Worm (Caenorhabditis elegans): Measurements from ENCODE around the gene T19D12.9.

T19D12.9 gene

ce11 chrII:6665908-6666307 lies 11.7 kb upstream of the T19D12.9 start (continued):
- TF ChIP-seq ces-1 (GFP tag; optimal IDR thresholded peaks at IDR 0.05) (no peak), nhr-28 (tag; optimal IDR thresholded peaks at IDR 0.05) (peak; percentile 72), sdz-12 (GFP tag; optimal IDR thresholded peaks at IDR 0.05) (no peak), cey-2 (tag; optimal IDR thresholded peaks at IDR 0.05; ENCODE audit: borderline replicate concordance, insufficient read depth) (no peak), unc-130 (GFP tag; optimal IDR thresholded peaks at IDR 0.05) (no peak), T20F7.1 (GFP tag; optimal IDR thresholded peaks at IDR 0.05) (no peak), hif-1 (tag; optimal IDR thresholded peaks at IDR 0.05) (no peak), hlh-30 (tag; optimal IDR thresholded peaks at IDR 0.05; ENCODE audit: insufficient read depth) (no peak), dve-1 (tag; optimal IDR thresholded peaks at IDR 0.05; ENCODE audit: insufficient read depth) (peak; percentile 29), mes-2 (tag; optimal IDR thresholded peaks at IDR 0.05; ENCODE audit: poor library complexity, severe bottlenecking) (no peak), set-16 (GFP tag; IDR thresholded peaks at IDR 0.05) (no peak), php-3 (GFP tag; IDR thresholded peaks at IDR 0.05) (peak; percentile 89; the same call in 1 of the 2 replicates), ctbp-1 (GFP tag; IDR thresholded peaks at IDR 0.05) (no peak), lin-13 (GFP tag; optimal IDR thresholded peaks at IDR 0.05) (no peak), ZK337.2 (GFP tag; IDR thresholded peaks at IDR 0.05) (no peak), daf-19 (GFP tag; conservative IDR thresholded peaks at IDR 0.05) (no peak), mxl-2 (GFP tag; conservative IDR thresholded peaks at IDR 0.05) (no peak), fos-1 (tag; optimal IDR thresholded peaks at IDR 0.05) (no peak), lin-1 (GFP tag; IDR thresholded peaks at IDR 0.05) (no peak), spr-3 (GFP tag; optimal IDR thresholded peaks at IDR 0.05) (no peak), madf-5 (GFP tag; IDR thresholded peaks at IDR 0.05) (no peak), ama-1 (optimal IDR thresholded peaks at IDR 0.05) (no peak), dpl-1 (GFP tag; optimal IDR thresholded peaks at IDR 0.05) (no peak), nhr-102 (tag; optimal IDR thresholded peaks at IDR 0.05) (no peak), hlh-11 (tag; optimal IDR thresholded peaks at IDR 0.05) (peak; percentile 62), ceh-44 (GFP tag; IDR thresholded peaks at IDR 0.05) (no peak), tra-1 (GFP tag; IDR thresholded peaks at IDR 0.05) (0 out of 2 replicates have a peak, but pooled peaks have one; percentile 51)

- TF ChIP-seq daf-16 (GFP tag; optimal IDR thresholded peaks at IDR 0.05) (no peak), daf-16 (tag; optimal IDR thresholded peaks at IDR 0.05) (peak; percentile 66), nhr-111 (GFP tag; optimal IDR thresholded peaks at IDR 0.05) (no peak), fkh-10 (GFP tag; optimal IDR thresholded peaks at IDR 0.05) (no peak), set-16 (GFP tag; IDR thresholded peaks at IDR 0.05) (no peak), dve-1 (tag; optimal IDR thresholded peaks at IDR 0.05; ENCODE audit: insufficient read depth) (peak; percentile 52), dmd-9 (GFP tag; IDR thresholded peaks at IDR 0.05) (no peak), dmd-6 (GFP tag; IDR thresholded peaks at IDR 0.05) (peak; percentile 42; the same call in 1 of the 2 replicates), ceh-32 (tag; optimal IDR thresholded peaks at IDR 0.05; ENCODE audit: poor library complexity) (no peak), snpc-1.2 (GFP tag; IDR thresholded peaks at IDR 0.05) (no peak), nhr-48 (tag; optimal IDR thresholded peaks at IDR 0.05) (no peak)
Measured at ce11 chrII:6663799-6664198, 9.6 kb upstream of the T19D12.9 start.

DNA sequence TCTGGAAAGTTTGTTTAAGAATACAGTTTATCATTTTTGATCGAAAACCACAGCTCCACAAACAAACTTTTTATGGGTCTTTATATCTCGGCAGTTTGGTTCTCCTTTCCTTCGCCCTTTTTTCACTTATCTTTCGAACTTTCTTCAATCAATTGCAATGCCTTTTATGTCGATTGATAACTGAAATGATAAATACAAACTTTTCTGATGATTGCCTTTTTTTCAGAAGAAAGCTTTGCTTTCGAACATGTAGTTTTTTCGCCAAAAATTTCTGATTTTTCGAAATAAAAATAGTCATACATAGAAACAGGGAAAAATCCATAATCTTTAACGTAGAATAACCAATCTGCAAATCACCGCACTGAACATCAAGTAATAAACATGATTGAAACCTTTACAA lies 7.0 kb upstream of the T19D12.9 start, which contains the start of gene T19D12.2:
Gene T19D12.2 (plus strand): TSS at position 125 of the 400 bp plus-strand sequence.
- no peak for TF ChIP-seq nhr-77 (tag; optimal IDR thresholded peaks at IDR 0.05)
- TF ChIP-seq lin-29 (GFP tag; IDR thresholded peaks at IDR 0.05): no peak
- TF ChIP-seq nhr-28 (tag; optimal IDR thresholded peaks at IDR 0.05): peak; percentile 19
- peak; percentile 33 for TF ChIP-seq dve-1 (tag; optimal IDR thresholded peaks at IDR 0.05; ENCODE audit: insufficient read depth)
- peak; percentile 48; the same call in 1 of the 2 replicates for TF ChIP-seq dmd-6 (GFP tag; IDR thresholded peaks at IDR 0.05)
- TF ChIP-seq php-3 (GFP tag; IDR thresholded peaks at IDR 0.05): peak; percentile 81; the same call in 1 of the 2 replicates
- no peak for TF ChIP-seq Y48G9A.11 (GFP tag; IDR thresholded peaks at IDR 0.05)
- TF ChIP-seq daf-16 (GFP tag; optimal IDR thresholded peaks at IDR 0.05): no peak
- peak; percentile 45 for TF ChIP-seq daf-16 (tag; optimal IDR thresholded peaks at IDR 0.05)
- peak; percentile 18 for TF ChIP-seq hlh-11 (tag; optimal IDR thresholded peaks at IDR 0.05)
- TF ChIP-seq ama-1 (optimal IDR thresholded peaks at IDR 0.05): no peak
- TF ChIP-seq dpl-1 (GFP tag; optimal IDR thresholded peaks at IDR 0.05): no peak
- peak; percentile 93 for TF ChIP-seq pqm-1 (tag; optimal IDR thresholded peaks at IDR 0.05)
- no peak for TF ChIP-seq fkh-10 (GFP tag; optimal IDR thresholded peaks at IDR 0.05)

Data from whole organism, L4 larva.